Fruit fly (Drosophila melanogaster): ENCODE data around the gene CG42507.

The CG42507 gene

dm6 chr3L:14781082-14781862 lies 23.5 kb upstream of the CG42507 start (continued):
- TF ChIP-seq CG9876 (GFP tag; optimal IDR thresholded peaks at IDR 0.05) (peak; percentile 80), oc (tag; optimal IDR thresholded peaks at IDR 0.05) (peak; percentile 49), pzg (GFP tag; optimal IDR thresholded peaks at IDR 0.05) (peak; percentile 1), ara (GFP tag; IDR thresholded peaks at IDR 0.05) (peak; percentile 53; the same call in 1 of the 2 replicates), cad (GFP tag; optimal IDR thresholded peaks at IDR 0.05) (no peak), CG14667 (GFP tag; IDR thresholded peaks at IDR 0.05) (no peak), caup (GFP tag; optimal IDR thresholded peaks at IDR 0.05; ENCODE audit: severe bottlenecking) (peak; percentile 29), peb (GFP tag; IDR thresholded peaks at IDR 0.05) (no peak), Hr39 (optimal IDR thresholded peaks at IDR 0.05) (no peak), CG1647 (GFP tag; optimal IDR thresholded peaks at IDR 0.05) (no peak), slbo (GFP tag; IDR thresholded peaks at IDR 0.05) (peak; percentile 56), CG1792 (GFP tag; optimal IDR thresholded peaks at IDR 0.05) (no peak), CG11085 (GFP tag; IDR thresholded peaks at IDR 0.05) (no peak), Sox102F (GFP tag; optimal IDR thresholded peaks at IDR 0.05) (peak; percentile 74), CG7372 (GFP tag; IDR thresholded peaks at IDR 0.05) (0 out of 2 replicates have a peak, but pooled peaks have one; percentile 23), CG11247 (GFP tag; IDR thresholded peaks at IDR 0.05) (peak; percentile 32), CkIIα-i1 (GFP tag; IDR thresholded peaks at IDR 0.05) (no peak), H2.0 (GFP tag; IDR thresholded peaks at IDR 0.05) (0 out of 2 replicates have a peak, but pooled peaks have one; percentile 2), sc (optimal IDR thresholded peaks at IDR 0.05) (no peak), sc (GFP tag; optimal IDR thresholded peaks at IDR 0.05) (peak; percentile 66), CG1602 (GFP tag; optimal IDR thresholded peaks at IDR 0.05) (peak; percentile 58), Hmr (GFP tag; optimal IDR thresholded peaks at IDR 0.05) (peak; percentile 72), gsb-n (tag; optimal IDR thresholded peaks at IDR 0.05) (peak; percentile 54), salm (tag; optimal IDR thresholded peaks at IDR 0.05) (no peak), CG4404 (GFP tag; IDR thresholded peaks at IDR 0.05) (no peak), lola (GFP tag; optimal IDR thresholded peaks at IDR 0.05) (peak in 1 of 3 experiments; percentile 67), Sry-δ (GFP tag; optimal IDR thresholded peaks at IDR 0.05) (peak; percentile 12), bbx (GFP tag; IDR thresholded peaks at IDR 0.05; ENCODE audit: partially characterized antibody) (no peak), pfk (GFP tag; optimal IDR thresholded peaks at IDR 0.05) (peak; percentile 69), CG4360 (GFP tag; IDR thresholded peaks at IDR 0.05) (peak; percentile 67), ATbp (GFP tag; optimal IDR thresholded peaks at IDR 0.05) (peak; percentile 47), sisA (GFP tag; IDR thresholded peaks at IDR 0.05) (peak; percentile 56), CG17186 (GFP tag; optimal IDR thresholded peaks at IDR 0.05) (no peak), gcm2 (GFP tag; optimal IDR thresholded peaks at IDR 0.05) (no peak), CG7357 (GFP tag; IDR thresholded peaks at IDR 0.05) (peak; percentile 45; the same call in 1 of the 3 replicates), Hr51 (GFP tag; optimal IDR thresholded peaks at IDR 0.05) (peak in 1 of 2 experiments; percentile 58), Gsc (GFP tag; IDR thresholded peaks at IDR 0.05) (no peak), sug (tag; optimal IDR thresholded peaks at IDR 0.05) (peak; percentile 80), Rx (GFP tag; IDR thresholded peaks at IDR 0.05) (no peak), cato (GFP tag; optimal IDR thresholded peaks at IDR 0.05; ENCODE audit: borderline replicate concordance) (peak; percentile 52), zfh1 (GFP tag; IDR thresholded peaks at IDR 0.05) (peak; percentile 35; the same call in 2 of the 3 replicates), prd (optimal IDR thresholded peaks at IDR 0.05) (no peak), prd (GFP tag; IDR thresholded peaks at IDR 0.05) (peak; percentile 51; the same call in 1 of the 3 replicates), CG4730 (GFP tag; IDR thresholded peaks at IDR 0.05) (no peak), kay (GFP tag; optimal IDR thresholded peaks at IDR 0.05) (peak; percentile 13), CG3838 (GFP tag; optimal IDR thresholded peaks at IDR 0.05) (no peak), CG42726 (GFP tag; IDR thresholded peaks at IDR 0.05; ENCODE audit: partially characterized antibody) (no peak), CG6683 (GFP tag; optimal IDR thresholded peaks at IDR 0.05) (peak; percentile 72), BtbVII (GFP tag; optimal IDR thresholded peaks at IDR 0.05) (peak; percentile 57), Gug (GFP tag; IDR thresholded peaks at IDR 0.05) (no peak)
